Worm (Caenorhabditis elegans): ENCODE data around the gene taf-8.

Gene taf-8

ce11 chrII:9662797-9663196 is 6.3 kb upstream of the taf-8 start, which contains the start of gene cyp-13A10:
Gene cyp-13A10 (minus strand): TSS chrII:9662884.
- TF ChIP-seq hmg-11 (tag; optimal IDR thresholded peaks at IDR 0.05) = no peak
- TF ChIP-seq nfya-1 (tag; optimal IDR thresholded peaks at IDR 0.05; ENCODE audit: insufficient read depth) = no peak
- no peak for TF ChIP-seq lin-39 (tag; optimal IDR thresholded peaks at IDR 0.05)
- TF ChIP-seq nhr-67 (tag; optimal IDR thresholded peaks at IDR 0.05) = no peak
- no peak for TF ChIP-seq R02D3.7 (tag; optimal IDR thresholded peaks at IDR 0.05)

ce11 chrII:9665577-9665976 is 3.5 kb upstream of the taf-8 start, which contains the start of gene ZK1320.5:
Gene ZK1320.5 (minus strand): TSS chrII:9665677.
- TF ChIP-seq ztf-11 (tag; optimal IDR thresholded peaks at IDR 0.05) = no peak
- TF ChIP-seq ceh-82 (tag; optimal IDR thresholded peaks at IDR 0.05) = no peak
- TF ChIP-seq nhr-25 (tag; optimal IDR thresholded peaks at IDR 0.05) = no peak
- TF ChIP-seq ceh-16 (tag; optimal IDR thresholded peaks at IDR 0.05) = no peak
- TF ChIP-seq lin-15B (tag; optimal IDR thresholded peaks at IDR 0.05) = no peak
- no peak for TF ChIP-seq lsy-12 (tag; optimal IDR thresholded peaks at IDR 0.05)
- TF ChIP-seq fos-1 (tag; optimal IDR thresholded peaks at IDR 0.05) = no peak
- TF ChIP-seq nhr-28 (tag; optimal IDR thresholded peaks at IDR 0.05) = no peak
- TF ChIP-seq ama-1 (optimal IDR thresholded peaks at IDR 0.05) = no peak

ce11 chrII:9667382-9667781 is 1.7 kb upstream of the taf-8 start, which contains the start of gene ZK1320.11:
Gene ZK1320.11 (plus strand): TSS chrII:9667624.
- TF ChIP-seq nfya-1 (tag; optimal IDR thresholded peaks at IDR 0.05; ENCODE audit: insufficient read depth) (peak; percentile 34), ceh-16 (tag; optimal IDR thresholded peaks at IDR 0.05) (no peak), pha-4 (tag; optimal IDR thresholded peaks at IDR 0.05) (peak; percentile 19)

- no peak for TF ChIP-seq ZK546.5 (tag; optimal IDR thresholded peaks at IDR 0.05)
- no peak for TF ChIP-seq elt-3 (tag; optimal IDR thresholded peaks at IDR 0.05)
- no peak for TF ChIP-seq ztf-11 (tag; optimal IDR thresholded peaks at IDR 0.05)
- TF ChIP-seq ztf-4 (tag; optimal IDR thresholded peaks at IDR 0.05) = no peak
- no peak for TF ChIP-seq fkh-10 (GFP tag; optimal IDR thresholded peaks at IDR 0.05)
- no peak for TF ChIP-seq ceh-82 (tag; optimal IDR thresholded peaks at IDR 0.05)
- TF ChIP-seq mdl-1 (tag; optimal IDR thresholded peaks at IDR 0.05) = no peak
- no peak for TF ChIP-seq nhr-28 (tag; optimal IDR thresholded peaks at IDR 0.05)
- no peak for TF ChIP-seq egl-27 (tag; optimal IDR thresholded peaks at IDR 0.05)
- TF ChIP-seq R02D3.7 (tag; optimal IDR thresholded peaks at IDR 0.05) = no peak
- TF ChIP-seq mml-1 (tag; optimal IDR thresholded peaks at IDR 0.05) = no peak
- TF ChIP-seq eor-1 (tag; optimal IDR thresholded peaks at IDR 0.05) = no peak
- TF ChIP-seq nhr-12 (tag; optimal IDR thresholded peaks at IDR 0.05) = no peak
- no peak for TF ChIP-seq nhr-23 (tag; optimal IDR thresholded peaks at IDR 0.05)
Observed at ce11 chrII:9671308-9671707, 2.2 kb downstream of the taf-8 start, which contains the start of gene ZK1320.7. Gene ZK1320.7 (plus strand): TSS chrII:9671608.

- no peak for TF ChIP-seq elt-1 (tag; optimal IDR thresholded peaks at IDR 0.05)
- TF ChIP-seq nhr-237 (tag; optimal IDR thresholded peaks at IDR 0.05) = no peak
- TF ChIP-seq nhr-76 (tag; optimal IDR thresholded peaks at IDR 0.05) = no peak
- no peak for TF ChIP-seq fkh-10 (GFP tag; optimal IDR thresholded peaks at IDR 0.05)
- no peak for TF ChIP-seq nhr-67 (tag; optimal IDR thresholded peaks at IDR 0.05)
- TF ChIP-seq daf-12 (tag; optimal IDR thresholded peaks at IDR 0.05) = no peak
- no peak for TF ChIP-seq hmg-11 (tag; optimal IDR thresholded peaks at IDR 0.05)
Observed at ce11 chrII:9674678-9675077, 5.6 kb downstream of the taf-8 start, which contains the start of gene arc-1. Gene arc-1 (plus strand): TSS chrII:9674978.

- TF ChIP-seq elt-2 (tag; optimal IDR thresholded peaks at IDR 0.05) (peak; percentile 67), pqm-1 (tag; optimal IDR thresholded peaks at IDR 0.05) (peak; percentile 50), sea-2 (GFP tag; optimal IDR thresholded peaks at IDR 0.05) (no peak)
Observed at ce11 chrII:9677470-9677869, 8.4 kb downstream of the taf-8 start.

ce11 chrII:9679842-9680241 is 10.7 kb downstream of the taf-8 start:
- TF ChIP-seq aly-2 (tag; optimal IDR thresholded peaks at IDR 0.05) (no peak), ztf-11 (tag; optimal IDR thresholded peaks at IDR 0.05) (no peak), nhr-28 (tag; optimal IDR thresholded peaks at IDR 0.05) (no peak), jun-1 (tag; optimal IDR thresholded peaks at IDR 0.05) (no peak), egl-27 (tag; optimal IDR thresholded peaks at IDR 0.05) (no peak), nhr-23 (tag; optimal IDR thresholded peaks at IDR 0.05) (no peak), elt-3 (tag; optimal IDR thresholded peaks at IDR 0.05) (no peak), hmg-11 (tag; optimal IDR thresholded peaks at IDR 0.05) (no peak), lin-39 (tag; optimal IDR thresholded peaks at IDR 0.05) (no peak), fkh-10 (GFP tag; optimal IDR thresholded peaks at IDR 0.05) (no peak), pqm-1 (tag; optimal IDR thresholded peaks at IDR 0.05) (no peak), nhr-67 (tag; optimal IDR thresholded peaks at IDR 0.05) (no peak), sea-2 (GFP tag; optimal IDR thresholded peaks at IDR 0.05) (no peak), nhr-43 (tag; optimal IDR thresholded peaks at IDR 0.05; ENCODE audit: poor library complexity, severe bottlenecking) (no peak), ceh-9 (tag; optimal IDR thresholded peaks at IDR 0.05) (no peak), nhr-11 (tag; optimal IDR thresholded peaks at IDR 0.05) (no peak)

Data from whole organism, L3 larva.